Worm (Caenorhabditis elegans): ENCODE data around the gene T20B12.3.

- TF ChIP-seq ztf-11 (tag; optimal IDR thresholded peaks at IDR 0.05) (no peak), nhr-11 (tag; optimal IDR thresholded peaks at IDR 0.05) (no peak), ceh-28 (tag; optimal IDR thresholded peaks at IDR 0.05) (no peak), fkh-10 (GFP tag; optimal IDR thresholded peaks at IDR 0.05) (no peak), nhr-77 (tag; optimal IDR thresholded peaks at IDR 0.05) (no peak), egl-27 (tag; optimal IDR thresholded peaks at IDR 0.05) (no peak), fos-1 (tag; optimal IDR thresholded peaks at IDR 0.05) (no peak), unc-39 (tag; optimal IDR thresholded peaks at IDR 0.05) (no peak), hmg-11 (tag; optimal IDR thresholded peaks at IDR 0.05) (no peak), fkh-2 (tag; optimal IDR thresholded peaks at IDR 0.05) (no peak), ceh-82 (tag; optimal IDR thresholded peaks at IDR 0.05) (no peak)
Measured at ce11 chrIII:7358627-7359026, 23.3 kb upstream of the T20B12.3 start.
